Fruit fly (Drosophila melanogaster) Kc167 (cell line): ENCODE results near the gene Unc-115b.

ENCODE experiments used
- Myc ChIP-seq: fragments of >200 bp; optimal IDR thresholded peaks from 2 replicates; lab custom pipeline; 2017; ENCODE audit warnings: missing external identifiers
- h ChIP-seq: fragments of >200 bp; optimal IDR thresholded peaks from 3 replicates; lab custom pipeline; 2018; ENCODE audit warnings: missing external identifiers
- ttk ChIP-seq: sonication (Bioruptor generic); optimal IDR thresholded peaks from 2 replicates; lab custom pipeline; 2017; ENCODE audit warnings: missing external identifiers

DNA sequence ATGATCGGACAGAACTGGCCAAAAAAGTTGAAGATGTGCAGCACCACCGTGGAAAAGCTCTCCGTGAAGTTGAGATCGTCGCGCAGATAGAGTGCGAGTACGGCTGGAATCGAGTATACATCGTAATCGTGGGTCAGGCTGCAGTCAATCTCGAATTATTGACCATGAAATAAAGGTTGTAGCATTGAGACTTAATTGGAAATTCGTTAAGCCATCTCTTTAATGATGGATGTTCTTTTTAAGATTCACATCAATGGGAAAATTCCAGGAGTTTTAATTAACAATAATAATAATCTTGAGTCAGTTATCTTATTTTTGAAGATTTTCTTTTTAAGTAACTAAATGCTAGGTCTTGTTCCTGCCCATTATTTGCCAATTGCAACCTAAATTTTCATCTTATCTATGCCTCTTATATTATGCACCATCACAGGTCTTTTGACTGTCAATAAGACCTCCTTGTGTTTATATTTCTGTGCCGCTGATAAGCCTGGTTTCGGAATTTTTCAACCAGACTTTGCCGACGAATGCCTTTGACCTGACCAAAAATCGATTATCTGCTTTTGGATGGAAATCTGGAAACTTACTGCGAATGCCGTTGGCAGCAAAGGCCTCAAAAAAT, 9.4 kb downstream of the Unc-115b start:
- TF ChIP-seq Myc (lab: Kevin White, UChicago) (no peak), h (lab: Kevin White, UChicago) (no peak), ttk (lab: Kevin White, UChicago) (no peak)
